Fruit fly (Drosophila melanogaster) whole organism, embryonic: ENCODE data around the gene CG43901.

Source experiments
- BtbVII ChIP-seq: fragments of 200-800 bp; sonication (Bioruptor generic); optimal IDR thresholded peaks from 3 replicates; lab custom pipeline; 2017; ENCODE audit warnings: missing biosample characterization, mild to moderate bottlenecking, missing genetic modification characterization
- CG10321 ChIP-seq: fragments of 200-800 bp; sonication (Bioruptor generic); IDR thresholded peaks from 2 replicates; pipeline ENCODE4 v1.3.6; 2022; ENCODE audit warnings: missing biosample characterization, missing genetic modification characterization
- CG11723 ChIP-seq: fragments of 200-800 bp; sonication (Bioruptor generic); optimal IDR thresholded peaks from 2 replicates; lab custom pipeline; 2017; ENCODE audit warnings: missing biosample characterization, mild to moderate bottlenecking, missing genetic modification characterization
- CG1233 ChIP-seq: fragments of 200-800 bp; sonication (Bioruptor generic); optimal IDR thresholded peaks from 4 replicates; lab custom pipeline; 2018; ENCODE audit warnings: missing biosample characterization, mild to moderate bottlenecking, missing genetic modification characterization
- CG12391 ChIP-seq: fragments of 200-800 bp; sonication (Bioruptor generic); optimal IDR thresholded peaks from 3 replicates; lab custom pipeline; 2018; ENCODE audit warnings: missing biosample characterization, mild to moderate bottlenecking, missing genetic modification characterization, moderate library complexity
- CG14441 ChIP-seq: fragments of 200-800 bp; sonication (Bioruptor generic); IDR thresholded peaks from 2 replicates; pipeline ENCODE4 v1.3.6; 2022; ENCODE audit warnings: missing biosample characterization, missing genetic modification characterization
- CG14860 ChIP-seq: fragments of 200-800 bp; sonication (Bioruptor generic); IDR thresholded peaks from 3 replicates; pipeline ENCODE4 v1.3.6; 2022; ENCODE audit warnings: missing biosample characterization, missing genetic modification characterization; ENCODE audit not compliant: partially characterized antibody
- CG17361 ChIP-seq: fragments of 200-800 bp; sonication (Bioruptor generic); IDR thresholded peaks from 3 replicates; pipeline ENCODE4 v1.3.6; 2022; ENCODE audit warnings: missing biosample characterization, missing genetic modification characterization
- CG18599 ChIP-seq: fragments of 200-800 bp; sonication (Bioruptor generic); optimal IDR thresholded peaks from 3 replicates; lab custom pipeline; 2017; ENCODE audit warnings: missing biosample characterization, missing genetic modification characterization, mild to moderate bottlenecking, moderate library complexity, missing genetic modification reagents
- CG18619 ChIP-seq: fragments of 200-800 bp; sonication (Bioruptor generic); optimal IDR thresholded peaks from 3 replicates; lab custom pipeline; 2017; ENCODE audit warnings: missing biosample characterization, mild to moderate bottlenecking, missing genetic modification characterization
- CG2202 ChIP-seq: fragments of 200-800 bp; sonication (Bioruptor generic); optimal IDR thresholded peaks from 2 replicates; lab custom pipeline; 2018; ENCODE audit warnings: missing biosample characterization, mild to moderate bottlenecking, missing genetic modification characterization
- CG31224 ChIP-seq: fragments of 200-800 bp; sonication (Bioruptor generic); IDR thresholded peaks from 2 replicates; pipeline ENCODE4 v1.3.6; 2022; ENCODE audit warnings: missing biosample characterization, missing genetic modification characterization
- CG3281 ChIP-seq: fragments of 200-800 bp; sonication (Bioruptor generic); optimal IDR thresholded peaks from 3 replicates; lab custom pipeline; 2017; ENCODE audit warnings: missing biosample characterization, mild to moderate bottlenecking, missing genetic modification characterization
- CG4707 ChIP-seq: fragments of 200-800 bp; sonication (Bioruptor generic); optimal IDR thresholded peaks from 2 replicates; lab custom pipeline; 2018; ENCODE audit warnings: missing biosample characterization, mild to moderate bottlenecking, missing genetic modification characterization, moderate library complexity
- CG6272 ChIP-seq: fragments of 200-800 bp; sonication (Bioruptor generic); IDR thresholded peaks from 2 replicates; pipeline ENCODE4 v1.3.6; 2022; ENCODE audit warnings: missing biosample characterization, missing genetic modification characterization
- CG8944 ChIP-seq: fragments of 200-800 bp; sonication (Bioruptor generic); optimal IDR thresholded peaks from 3 replicates; lab custom pipeline; 2016; ENCODE audit warnings: missing biosample characterization, missing genetic modification characterization
- D19B ChIP-seq: fragments of 200-800 bp; sonication (Bioruptor generic); optimal IDR thresholded peaks from 2 replicates; lab custom pipeline; 2017; ENCODE audit warnings: missing biosample characterization, mild to moderate bottlenecking, missing genetic modification characterization
- Drgx ChIP-seq: fragments of 200-800 bp; sonication (Bioruptor generic); IDR thresholded peaks from 2 replicates; pipeline ENCODE4 v1.3.6; 2022; ENCODE audit warnings: missing biosample characterization, missing genetic modification characterization
- Fer2 ChIP-seq: fragments of 200-800 bp; sonication (Bioruptor generic); optimal IDR thresholded peaks from 2 replicates; lab custom pipeline; 2018; ENCODE audit warnings: missing biosample characterization, mild to moderate bottlenecking, missing genetic modification characterization, moderate library complexity
- HmgZ ChIP-seq: fragments of 200-800 bp; sonication (Bioruptor generic); optimal IDR thresholded peaks from 2 replicates; lab custom pipeline; 2018; ENCODE audit warnings: missing biosample characterization, mild to moderate bottlenecking, missing genetic modification characterization
- Hmx ChIP-seq: fragments of 200-800 bp; sonication (Bioruptor generic); optimal IDR thresholded peaks from 2 replicates; lab custom pipeline; 2016; ENCODE audit warnings: missing biosample characterization, missing genetic modification characterization
- Hr3 ChIP-seq: fragments of 200-800 bp; sonication (Bioruptor generic); optimal IDR thresholded peaks from 3 replicates; lab custom pipeline; 2016; ENCODE audit warnings: missing biosample characterization, missing genetic modification characterization
- Hr51 ChIP-seq, 2 experiments: fragments of 200-800 bp; sonication (Bioruptor generic); optimal IDR thresholded peaks; 2 replicates in 1 of 2; 3 replicates in 1 of 2; lab custom pipeline; 2016 to 2018; ENCODE audit warnings: missing biosample characterization in 2 of 2, missing genetic modification characterization in 2 of 2, mild to moderate bottlenecking in 1 of 2, moderate library complexity in 1 of 2
- Lhr ChIP-seq: fragments of 200-800 bp; sonication (Bioruptor generic); optimal IDR thresholded peaks from 3 replicates; lab custom pipeline; 2017; ENCODE audit warnings: mild to moderate bottlenecking, missing biosample characterization, missing genetic modification reagents, missing genetic modification characterization
- Lpt ChIP-seq: fragments of >200 bp; optimal IDR thresholded peaks from 2 replicates; lab custom pipeline; 2018; ENCODE audit warnings: missing biosample characterization, missing genetic modification characterization
- Nf-YA ChIP-seq: fragments of 200-800 bp; sonication (Bioruptor generic); IDR thresholded peaks from 2 replicates; pipeline ENCODE4 v1.3.6; 2022; ENCODE audit warnings: missing biosample characterization, missing genetic modification characterization
- NfI ChIP-seq: fragments of 200-800 bp; sonication (Bioruptor generic); optimal IDR thresholded peaks from 3 replicates; lab custom pipeline; 2018; ENCODE audit warnings: missing biosample characterization, mild to moderate bottlenecking, missing genetic modification characterization, moderate library complexity
- Spps ChIP-seq: fragments of 200-800 bp; sonication (Bioruptor generic); optimal IDR thresholded peaks from 2 replicates; lab custom pipeline; 2018; ENCODE audit warnings: missing biosample characterization, mild to moderate bottlenecking, missing genetic modification characterization
- Tbp ChIP-seq: fragments of >200 bp; optimal IDR thresholded peaks from 2 replicates; lab custom pipeline; 2018; ENCODE audit warnings: missing biosample characterization, missing genetic modification characterization
- bab2 ChIP-seq: fragments of 200-800 bp; sonication (Bioruptor generic); optimal IDR thresholded peaks from 2 replicates; lab custom pipeline; 2016; ENCODE audit warnings: missing biosample characterization, missing genetic modification characterization
- crc ChIP-seq: fragments of 200-800 bp; sonication (Bioruptor generic); optimal IDR thresholded peaks from 2 replicates; lab custom pipeline; 2016; ENCODE audit warnings: missing biosample characterization, missing genetic modification characterization
- dpn ChIP-seq, 2 experiments: fragments of 200-800 bp; sonication (Bioruptor generic); optimal IDR thresholded peaks; 3 replicates each; lab custom pipeline; 2016; ENCODE audit warnings: missing biosample characterization in 2 of 2, missing genetic modification characterization in 2 of 2
- fd102C ChIP-seq: fragments of 200-800 bp; sonication (Bioruptor generic); optimal IDR thresholded peaks from 2 replicates; lab custom pipeline; 2018; ENCODE audit warnings: missing biosample characterization, mild to moderate bottlenecking, missing genetic modification characterization, moderate library complexity
- ftz-f1 ChIP-seq: fragments of 200-800 bp; sonication (Bioruptor generic); optimal IDR thresholded peaks from 2 replicates; lab custom pipeline; 2016; ENCODE audit warnings: missing biosample characterization, missing genetic modification characterization
- grn ChIP-seq: fragments of 200-800 bp; sonication (Bioruptor generic); optimal IDR thresholded peaks from 3 replicates; lab custom pipeline; 2017; ENCODE audit warnings: missing biosample characterization, missing genetic modification characterization
- gt ChIP-seq: fragments of 200-800 bp; sonication (Bioruptor generic); IDR thresholded peaks from 2 replicates; pipeline ENCODE4 v1.3.6; 2022; ENCODE audit warnings: missing biosample characterization, missing genetic modification characterization
- hkb ChIP-seq, 2 experiments: fragments of 200-800 bp in 1 of 2; fragments of >200 bp in 1 of 2; sonication (Bioruptor generic) in 1 of 2; IDR thresholded peaks in 1 of 2; optimal IDR thresholded peaks in 1 of 2; 2 replicates each; pipeline versions ENCODE4 v1.3.6 to Lab custom; 2017 to 2022; ENCODE audit warnings: missing biosample characterization in 1 of 2, missing genetic modification characterization in 1 of 2
- jigr1 ChIP-seq: fragments of 200-800 bp; sonication (Bioruptor generic); IDR thresholded peaks from 3 replicates; pipeline ENCODE4 v1.3.6; 2022; ENCODE audit warnings: missing biosample characterization, missing genetic modification characterization
- mirr ChIP-seq: fragments of 200-800 bp; sonication (Bioruptor generic); optimal IDR thresholded peaks from 3 replicates; lab custom pipeline; 2018; ENCODE audit warnings: missing biosample characterization, mild to moderate bottlenecking, missing genetic modification characterization
- pho ChIP-seq: fragments of 200-800 bp; sonication (Bioruptor generic); optimal IDR thresholded peaks from 2 replicates; lab custom pipeline; 2016; ENCODE audit warnings: missing biosample characterization, missing genetic modification characterization
- psq ChIP-seq: fragments of 200-800 bp; sonication (Bioruptor generic); optimal IDR thresholded peaks from 2 replicates; lab custom pipeline; 2017; ENCODE audit warnings: missing biosample characterization, missing genetic modification characterization
- rib ChIP-seq: fragments of 200-800 bp; sonication (Bioruptor generic); IDR thresholded peaks from 2 replicates; pipeline ENCODE4 v1.3.6; 2022; ENCODE audit warnings: missing biosample characterization, missing genetic modification characterization
- sd ChIP-seq: fragments of 200-800 bp; sonication (Bioruptor generic); optimal IDR thresholded peaks from 3 replicates; lab custom pipeline; 2018; ENCODE audit warnings: missing biosample characterization, mild to moderate bottlenecking, missing genetic modification characterization, moderate library complexity
- shn ChIP-seq: fragments of 200-800 bp; sonication (Bioruptor generic); optimal IDR thresholded peaks from 3 replicates; lab custom pipeline; 2016; ENCODE audit warnings: missing biosample characterization, missing genetic modification characterization
- ssp ChIP-seq: fragments of 200-800 bp; sonication (Bioruptor generic); IDR thresholded peaks from 2 replicates; pipeline ENCODE4 v1.3.6; 2022; ENCODE audit warnings: missing biosample characterization, missing genetic modification characterization
- stc ChIP-seq: fragments of 200-800 bp; sonication (Bioruptor generic); IDR thresholded peaks from 2 replicates; pipeline ENCODE4 v1.3.6; 2022; ENCODE audit warnings: missing biosample characterization, missing genetic modification characterization
- tio ChIP-seq: fragments of 200-800 bp; sonication (Bioruptor generic); optimal IDR thresholded peaks from 2 replicates; lab custom pipeline; 2017; ENCODE audit warnings: missing biosample characterization, missing genetic modification characterization, inconsistent platforms
- ttk ChIP-seq: fragments of 200-800 bp; sonication (Bioruptor generic); IDR thresholded peaks from 2 replicates; pipeline ENCODE4 v2.1.2; 2022; ENCODE audit warnings: missing biosample characterization, missing genetic modification characterization
- wek ChIP-seq: fragments of 200-800 bp; sonication (Bioruptor generic); optimal IDR thresholded peaks from 3 replicates; lab custom pipeline; 2018; ENCODE audit warnings: missing biosample characterization, mild to moderate bottlenecking, missing genetic modification characterization, moderate library complexity

CG43901 gene

dm6 chrX:10966978-10967731 lies 61.6 kb downstream of the CG43901 start, which contains the start of gene C901 (continued):
- TF ChIP-seq sd (tag; lab: Kevin White, UChicago) (peak; percentile 21), ttk (peak; percentile 69), Spps (tag; lab: Kevin White, UChicago) (peak; percentile 61), CG3281 (no peak), mirr (no peak), wek (GFP tag; lab: Kevin White, UChicago) (no peak), CG2202 (tag; lab: Kevin White, UChicago) (peak; percentile 49), tio (peak; percentile 61), crc (no peak), fd102C (GFP tag; lab: Kevin White, UChicago) (no peak), Nf-YA (GFP tag; lab: Robert Waterston, UW) (peak; percentile 22; the same call in 1 of the 2 replicates), CG4707 (peak; percentile 3), rib (GFP tag; lab: Robert Waterston, UW) (no peak), CG18619 (GFP tag; lab: Kevin White, UChicago) (peak; percentile 47), Lhr (GFP tag; lab: Kevin White, UChicago) (peak; percentile 26), CG8944 (GFP tag; lab: Kevin White, UChicago) (no peak), ftz-f1 (GFP tag; lab: Kevin White, UChicago) (no peak), pho (GFP tag; lab: Kevin White, UChicago) (no peak), jigr1 (GFP tag; lab: Robert Waterston, UW) (peak; percentile 46; the same call in 2 of the 3 replicates), Tbp (GFP tag; lab: Kevin White, UChicago) (no peak), Lpt (no peak), gt (GFP tag; lab: Robert Waterston, UW) (0 out of 2 replicates have a peak, but pooled peaks have one; percentile 23), Hr3 (GFP tag; lab: Kevin White, UChicago) (peak; percentile 56), Fer2 (tag; lab: Kevin White, UChicago) (no peak), Hr51 (GFP tag; optimal IDR thresholded peaks at IDR 0.05; lab: Kevin White, UChicago) (peak in 1 of 2 experiments; percentile 85), Drgx (GFP tag; lab: Robert Waterston, UW) (peak; percentile 77), bab2 (GFP tag; lab: Kevin White, UChicago) (no peak), CG6272 (GFP tag; lab: Robert Waterston, UW) (no peak), psq (GFP tag; lab: Kevin White, UChicago) (no peak), CG18599 (peak; percentile 19), CG12391 (tag; lab: Kevin White, UChicago) (peak; percentile 75), CG14860 (no peak), hkb (optimal IDR thresholded peaks at IDR 0.05; lab: Kevin White, UChicago) (no peak), hkb (GFP tag; IDR thresholded peaks at IDR 0.05; lab: Robert Waterston, UW) (peak; percentile 67), HmgZ (tag; lab: Kevin White, UChicago) (peak; percentile 28), CG1233 (GFP tag; lab: Kevin White, UChicago) (peak; percentile 32), ssp (GFP tag; lab: Robert Waterston, UW) (peak; percentile 32; the same call in 1 of the 2 replicates), CG17361 (peak; percentile 89), CG11723 (GFP tag; lab: Kevin White, UChicago) (peak; percentile 43), BtbVII (GFP tag; lab: Kevin White, UChicago) (peak; percentile 15), CG10321 (GFP tag; lab: Robert Waterston, UW) (no peak), grn (no peak), Hmx (GFP tag; lab: Kevin White, UChicago) (no peak), shn (GFP tag; lab: Kevin White, UChicago) (no peak), CG14441 (GFP tag; lab: Robert Waterston, UW) (peak; percentile 49; the same call in 1 of the 2 replicates), NfI (GFP tag; lab: Kevin White, UChicago) (peak; percentile 35), dpn (GFP tag; optimal IDR thresholded peaks at IDR 0.05; lab: Kevin White, UChicago) (peak in 1 of 2 experiments; percentile 63), D19B (no peak), CG31224 (GFP tag; lab: Robert Waterston, UW) (0 out of 2 replicates have a peak, but pooled peaks have one; percentile 27), stc (GFP tag; lab: Robert Waterston, UW) (peak; percentile 63)
